Fruit fly (Drosophila melanogaster) S2 (cell line): ENCODE data around the gene CG16989.

Source experiments
- CG8478 ChIP-seq: fragments of >200 bp; optimal IDR thresholded peaks from 2 replicates; lab custom pipeline; 2018
- CTCF ChIP-seq, 2 experiments: fragments of >200 bp; optimal IDR thresholded peaks; 2 replicates each; lab custom pipeline; 2018

CG16989 gene

DNA sequence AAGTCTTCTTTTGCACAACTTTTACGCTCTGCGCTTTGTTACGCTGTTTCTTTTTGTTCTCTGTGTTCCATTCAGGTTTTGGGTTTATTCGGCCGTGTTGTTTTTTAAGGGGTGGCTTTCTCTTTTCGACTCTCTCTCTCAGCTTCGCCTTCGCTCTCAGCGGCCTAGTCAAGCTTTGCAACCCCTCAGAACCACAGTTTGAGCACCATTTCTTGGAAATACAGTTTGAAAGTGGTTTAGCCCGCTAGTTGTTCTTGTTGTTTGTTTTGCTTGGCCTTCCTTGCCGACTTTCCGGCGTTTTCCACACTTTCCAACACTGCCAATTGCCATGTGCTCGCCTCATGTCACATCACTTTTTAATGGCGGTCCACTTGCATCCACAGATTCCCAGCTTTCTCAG is 48.1 kb downstream of the CG16989 start:
- TF ChIP-seq CTCF (optimal IDR thresholded peaks at IDR 0.05; lab: Kevin White, UChicago) (peak in 1 of 2 experiments; percentile 10), CG8478 (lab: Kevin White, UChicago) (no peak)

DNA sequence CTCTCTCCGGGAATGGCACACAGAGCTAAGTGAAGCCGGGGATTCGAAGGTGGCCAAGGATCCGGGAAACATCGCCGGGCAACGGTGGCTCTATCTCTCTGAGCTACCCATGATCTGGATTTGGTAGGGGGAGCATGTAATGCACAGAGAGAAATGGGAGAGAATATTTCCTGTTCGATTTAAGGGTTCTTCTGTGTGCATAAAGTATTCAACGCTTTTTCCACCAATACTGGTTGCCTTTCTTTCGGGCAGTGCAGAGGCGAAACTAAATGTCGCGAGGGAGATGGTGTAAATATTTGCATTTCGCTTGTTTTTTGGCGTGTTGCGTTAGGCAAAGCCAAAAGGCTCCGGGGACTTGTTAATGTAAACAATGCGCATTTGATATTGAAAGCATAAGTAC is 49.0 kb downstream of the CG16989 start:
- TF ChIP-seq CG8478 (lab: Kevin White, UChicago) (no peak), CTCF (optimal IDR thresholded peaks at IDR 0.05; lab: Kevin White, UChicago) (no peak)

DNA sequence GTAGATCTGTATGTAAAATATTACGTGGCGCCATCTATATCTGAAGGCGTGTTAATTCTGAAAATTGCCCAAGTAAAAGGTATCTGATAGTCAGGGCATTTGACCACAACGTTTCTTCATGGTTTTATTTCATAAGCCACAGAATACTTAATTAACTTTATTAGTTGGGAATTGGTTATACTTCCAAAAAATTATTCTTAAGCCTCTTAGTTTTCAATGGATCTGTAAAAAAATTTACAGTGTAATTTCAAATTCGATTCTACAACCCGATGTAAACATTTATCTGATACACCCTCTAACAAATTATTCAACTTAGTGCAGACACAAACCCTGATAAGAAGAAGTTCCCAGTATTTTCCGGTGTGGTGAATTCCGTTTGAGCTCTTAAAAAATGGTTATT is 50.5 kb downstream of the CG16989 start:
- TF ChIP-seq CG8478 (lab: Kevin White, UChicago) = no peak
- TF ChIP-seq CTCF (optimal IDR thresholded peaks at IDR 0.05; lab: Kevin White, UChicago) = peak; percentile 57 to 76

DNA sequence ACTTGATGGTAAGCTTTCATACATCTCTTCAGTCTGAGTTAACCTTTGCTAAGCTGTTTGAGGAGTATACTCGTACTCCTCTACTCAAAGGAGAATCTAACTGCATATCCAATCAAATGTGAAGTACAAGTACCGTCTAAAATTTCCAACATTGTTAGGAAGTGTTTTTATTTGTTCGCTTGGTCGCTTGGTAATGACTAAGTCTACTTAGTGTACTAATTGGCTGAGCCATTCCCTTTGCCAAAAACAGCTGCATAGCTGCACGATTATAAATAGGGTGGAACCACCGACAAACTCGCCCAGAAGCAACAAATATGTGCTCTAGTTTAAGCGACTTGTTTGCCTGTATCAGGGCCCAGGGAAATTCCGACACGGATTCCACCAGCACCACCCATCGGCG is 51.6 kb downstream of the CG16989 start, which contains the start of gene CG14635:
CG14635 (plus strand) TSS at position 301 of the 400 bp plus-strand sequence.
- no peak for TF ChIP-seq CG8478 (lab: Kevin White, UChicago)
- TF ChIP-seq CTCF (optimal IDR thresholded peaks at IDR 0.05; lab: Kevin White, UChicago) = no peak
